Worm (Caenorhabditis elegans): ENCODE data around the gene C24A3.4.

DNA sequence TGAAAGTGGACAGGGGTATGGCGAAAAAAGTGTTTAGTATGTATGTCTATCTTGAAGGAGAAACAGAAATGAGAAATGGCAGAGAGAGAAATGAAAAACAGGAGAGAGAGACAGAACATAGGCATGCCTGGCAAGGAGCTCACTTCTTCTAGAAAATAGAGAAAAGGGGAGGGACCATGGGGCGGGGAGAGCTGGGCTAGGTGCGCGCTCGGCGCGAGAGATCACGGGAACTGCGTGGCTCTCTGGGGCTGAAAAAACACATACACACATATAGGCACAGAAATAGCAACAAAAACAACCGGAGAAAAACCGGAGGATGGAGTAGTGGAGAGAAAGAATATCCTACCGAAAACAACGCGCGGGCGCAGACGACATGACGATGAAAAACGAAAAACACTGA lies 40.2 kb upstream of the C24A3.4 start:
- TF ChIP-seq W03F9.2 (tag; optimal IDR thresholded peaks at IDR 0.05) = no peak
- no peak for TF ChIP-seq him-1 (tag; optimal IDR thresholded peaks at IDR 0.05)

Data from whole organism, L4/young adult.